Worm (Caenorhabditis elegans): ENCODE measurements around the gene mrpl-11.

ce11 chrIII:8684421-8684820, 33.0 kb upstream of the mrpl-11 start, which contains the start of gene anmt-1:
- TF ChIP-seq him-1 (tag; optimal IDR thresholded peaks at IDR 0.05) (no peak), dao-5 (tag; optimal IDR thresholded peaks at IDR 0.05) (no peak), W03F9.2 (tag; optimal IDR thresholded peaks at IDR 0.05) (no peak)

Data from whole organism, L4/young adult.